Fruit fly (Drosophila melanogaster) whole organism, adult: ENCODE measurements around the gene CG2611.

ENCODE experiments used
- CG14711 ChIP-seq: fragments of 200-800 bp; sonication (Bioruptor generic); optimal IDR thresholded peaks from 2 replicates; lab custom pipeline; 2018; ENCODE audit warnings: missing biosample characterization, mild to moderate bottlenecking, missing genetic modification characterization, moderate library complexity
- Hr96 ChIP-seq: fragments of 200-800 bp; sonication (Bioruptor generic); optimal IDR thresholded peaks from 2 replicates; lab custom pipeline; 2016; ENCODE audit warnings: missing biosample characterization, missing genetic modification characterization
- bab1 ChIP-seq: fragments of 200-800 bp; sonication (Bioruptor generic); optimal IDR thresholded peaks from 3 replicates; lab custom pipeline; 2019; ENCODE audit warnings: missing biosample characterization, mild to moderate bottlenecking, missing genetic modification characterization, moderate library complexity
- kay ChIP-seq: fragments of 200-800 bp; sonication (Bioruptor generic); peaks from one replicate; lab custom pipeline; 2016; ENCODE audit warnings: missing biosample characterization, missing genetic modification characterization, borderline replicate concordance
- ovo ChIP-seq: fragments of 200-800 bp; sonication (Bioruptor generic); optimal IDR thresholded peaks from 2 replicates; lab custom pipeline; 2016; ENCODE audit warnings: missing biosample characterization, missing genetic modification characterization

- no peak for TF ChIP-seq Hr96 (GFP tag; lab: Kevin White, UChicago)
- TF ChIP-seq ovo = no peak
- no peak for TF ChIP-seq kay (GFP tag; lab: Kevin White, UChicago)
- no peak for TF ChIP-seq CG14711 (tag; lab: Kevin White, UChicago)
- peak; percentile 28 for TF ChIP-seq bab1 (GFP tag; lab: Kevin White, UChicago)
Observed at dm6 chr2L:20649891-20650290, at the start of gene CG2611.
